Fruit fly (Drosophila melanogaster) Kc167 (cell line): ENCODE results near the gene CG8135.

Source experiments
- Myc ChIP-seq: fragments of >200 bp; optimal IDR thresholded peaks from 2 replicates; lab custom pipeline; 2017; ENCODE audit warnings: missing external identifiers
- Sin3A ChIP-seq: fragments of >200 bp; optimal IDR thresholded peaks from 2 replicates; lab custom pipeline; 2018; ENCODE audit warnings: missing external identifiers
- h ChIP-seq: fragments of >200 bp; optimal IDR thresholded peaks from 3 replicates; lab custom pipeline; 2018; ENCODE audit warnings: missing external identifiers
- insv ChIP-seq: fragments of >200 bp; optimal IDR thresholded peaks from 3 replicates; lab custom pipeline; 2018; ENCODE audit warnings: missing external identifiers
- psq ChIP-seq: fragments of >200 bp; optimal IDR thresholded peaks from 2 replicates; lab custom pipeline; 2017; ENCODE audit warnings: missing external identifiers
- ttk ChIP-seq: sonication (Bioruptor generic); optimal IDR thresholded peaks from 2 replicates; lab custom pipeline; 2017; ENCODE audit warnings: missing external identifiers

Gene CG8135

dm6 chr3R:9408069-9408468 lies 3.9 kb downstream of the CG8135 start, which contains the start of gene CG44261:
Gene CG44261, minus strand, starts transcription at chr3R:9408169.
- no peak for TF ChIP-seq Myc (lab: Kevin White, UChicago)
- TF ChIP-seq Sin3A (lab: Kevin White, UChicago), result no peak
- TF ChIP-seq h (lab: Kevin White, UChicago), result no peak
- TF ChIP-seq ttk (lab: Kevin White, UChicago), result no peak
- TF ChIP-seq psq (lab: Kevin White, UChicago), result no peak
- TF ChIP-seq insv (lab: Kevin White, UChicago), result no peak

dm6 chr3R:9410182-9410581 lies 6.0 kb downstream of the CG8135 start, which contains the start of gene betaTub85D:
Gene betaTub85D, minus strand, starts transcription at chr3R:9410282.
- TF ChIP-seq insv (lab: Kevin White, UChicago), result no peak
- TF ChIP-seq h (lab: Kevin White, UChicago), result no peak
- no peak for TF ChIP-seq Sin3A (lab: Kevin White, UChicago)
- no peak for TF ChIP-seq Myc (lab: Kevin White, UChicago)
- TF ChIP-seq ttk (lab: Kevin White, UChicago), result no peak
- TF ChIP-seq psq (lab: Kevin White, UChicago), result no peak

- no peak for TF ChIP-seq Sin3A (lab: Kevin White, UChicago)
- no peak for TF ChIP-seq ttk (lab: Kevin White, UChicago)
- no peak for TF ChIP-seq insv (lab: Kevin White, UChicago)
- TF ChIP-seq h (lab: Kevin White, UChicago), result no peak
- no peak for TF ChIP-seq psq (lab: Kevin White, UChicago)
- no peak for TF ChIP-seq Myc (lab: Kevin White, UChicago)
Measured at dm6 chr3R:9411928-9412640, 7.9 kb downstream of the CG8135 start, which contains the start of the genes Task7 and alpha-Man-IIa. Gene Task7, minus strand, starts transcription at chr3R:9412293. Gene alpha-Man-IIa, plus strand, starts transcription at chr3R:9412548.

dm6 chr3R:9416951-9417350 lies 12.8 kb downstream of the CG8135 start:
- TF ChIP-seq ttk (lab: Kevin White, UChicago), result no peak
- no peak for TF ChIP-seq Sin3A (lab: Kevin White, UChicago)
- TF ChIP-seq Myc (lab: Kevin White, UChicago), result no peak
- no peak for TF ChIP-seq insv (lab: Kevin White, UChicago)
- TF ChIP-seq h (lab: Kevin White, UChicago), result no peak
- TF ChIP-seq psq (lab: Kevin White, UChicago), result no peak

dm6 chr3R:9417577-9418334 lies 13.6 kb downstream of the CG8135 start, which contains the start of gene ps:
Gene ps, plus strand, starts transcription at chr3R:9417940.
- no peak for TF ChIP-seq ttk (lab: Kevin White, UChicago)
- TF ChIP-seq Myc (lab: Kevin White, UChicago), result no peak
- no peak for TF ChIP-seq psq (lab: Kevin White, UChicago)
- TF ChIP-seq h (lab: Kevin White, UChicago), result no peak
- no peak for TF ChIP-seq Sin3A (lab: Kevin White, UChicago)
- TF ChIP-seq insv (lab: Kevin White, UChicago), result no peak

- TF ChIP-seq Sin3A (lab: Kevin White, UChicago), result no peak
- TF ChIP-seq psq (lab: Kevin White, UChicago), result no peak
- no peak for TF ChIP-seq h (lab: Kevin White, UChicago)
- TF ChIP-seq insv (lab: Kevin White, UChicago), result no peak
Measured at dm6 chr3R:9418373-9419299, 14.5 kb downstream of the CG8135 start.

- TF ChIP-seq Sin3A (lab: Kevin White, UChicago) (no peak), h (lab: Kevin White, UChicago) (no peak), insv (lab: Kevin White, UChicago) (no peak), psq (lab: Kevin White, UChicago) (no peak), Myc (lab: Kevin White, UChicago) (no peak), ttk (lab: Kevin White, UChicago) (no peak)
Measured at dm6 chr3R:9419300-9419652, 15.1 kb downstream of the CG8135 start.

dm6 chr3R:9420439-9421234 lies 16.5 kb downstream of the CG8135 start:
- TF ChIP-seq Myc (lab: Kevin White, UChicago) (no peak), insv (lab: Kevin White, UChicago) (no peak)

dm6 chr3R:9422338-9422737 lies 18.2 kb downstream of the CG8135 start:
- TF ChIP-seq Myc (lab: Kevin White, UChicago) (no peak), psq (lab: Kevin White, UChicago) (no peak), h (lab: Kevin White, UChicago) (no peak), ttk (lab: Kevin White, UChicago) (no peak), Sin3A (lab: Kevin White, UChicago) (no peak), insv (lab: Kevin White, UChicago) (no peak)
